Worm (Caenorhabditis elegans): Measurements from ENCODE around the gene cla-1.

- TF ChIP-seq nhr-11 (tag; optimal IDR thresholded peaks at IDR 0.05), result no peak
- TF ChIP-seq ama-1 (optimal IDR thresholded peaks at IDR 0.05), result no peak
- TF ChIP-seq mec-3 (tag; optimal IDR thresholded peaks at IDR 0.05; ENCODE audit: borderline replicate concordance), result no peak
- TF ChIP-seq eyg-1 (tag; optimal IDR thresholded peaks at IDR 0.05), result no peak
- TF ChIP-seq ceh-6 (GFP tag; optimal IDR thresholded peaks at IDR 0.05), result no peak
- TF ChIP-seq hlh-6 (tag; optimal IDR thresholded peaks at IDR 0.05), result no peak
Measured at ce11 chrIV:7641758-7642157, 53.0 kb downstream of the cla-1 start, which contains the start of gene nep-16.

Data from whole organism, late embryonic.